Worm (Caenorhabditis elegans) whole organism, L2 larva: Measurements from ENCODE around the gene mnr-1.

ENCODE experiments used
- C34F6.9 ChIP-seq: fragments of 150-350 bp; optimal IDR thresholded peaks from 2 replicates; lab custom pipeline; 2014; ENCODE audit warnings: missing biosample characterization, missing genetic modification characterization
- F13H6.1 ChIP-seq: sonication (generic microtip); optimal IDR thresholded peaks from 2 replicates; lab custom pipeline; 2016; ENCODE audit warnings: missing genetic modification characterization, missing compliant biosample characterization
- R02D3.7 ChIP-seq: fragments of 150-350 bp; optimal IDR thresholded peaks from 2 replicates; lab custom pipeline; 2014; ENCODE audit warnings: missing biosample characterization, missing genetic modification characterization
- Y55F3AM.14 ChIP-seq: fragments of 200-800 bp; sonication (Bioruptor generic); optimal IDR thresholded peaks from 2 replicates; lab custom pipeline; 2018; ENCODE audit warnings: mild to moderate bottlenecking, missing genetic modification characterization, missing compliant biosample characterization
- ZK546.5 ChIP-seq: sonication (generic microtip); optimal IDR thresholded peaks from 2 replicates; lab custom pipeline; 2017; ENCODE audit warnings: missing biosample characterization, missing genetic modification characterization
- alr-1 ChIP-seq: fragments of 150-350 bp; optimal IDR thresholded peaks from 2 replicates; lab custom pipeline; 2014; ENCODE audit warnings: missing biosample characterization, missing genetic modification characterization
- aly-2 ChIP-seq: fragments of 150-350 bp; optimal IDR thresholded peaks from 2 replicates; lab custom pipeline; 2014; ENCODE audit warnings: missing biosample characterization, missing genetic modification characterization
- ama-1 ChIP-seq: fragments of 150-350 bp; optimal IDR thresholded peaks from 2 replicates; lab custom pipeline; 2018; ENCODE audit warnings: inconsistent platforms
- blmp-1 ChIP-seq: sonication (generic microtip); optimal IDR thresholded peaks from 2 replicates; lab custom pipeline; 2017; ENCODE audit warnings: missing genetic modification characterization, mild to moderate bottlenecking, missing compliant biosample characterization, antibody characterized with exemption, moderate library complexity; ENCODE audit not compliant: insufficient read depth
- ceh-16 ChIP-seq: fragments of 150-350 bp; optimal IDR thresholded peaks from 2 replicates; lab custom pipeline; 2014; ENCODE audit warnings: missing biosample characterization, missing genetic modification characterization
- ceh-82 ChIP-seq: fragments of 150-350 bp; optimal IDR thresholded peaks from 2 replicates; lab custom pipeline; 2014; ENCODE audit warnings: missing biosample characterization, missing genetic modification characterization
- crh-2 ChIP-seq: sonication (generic microtip); optimal IDR thresholded peaks from 2 replicates; lab custom pipeline; 2017; ENCODE audit warnings: missing biosample characterization, missing genetic modification characterization
- dmd-4 ChIP-seq: sonication (generic microtip); optimal IDR thresholded peaks from 2 replicates; lab custom pipeline; 2017; ENCODE audit warnings: missing biosample characterization, missing genetic modification characterization
- egl-27 ChIP-seq: sonication (generic microtip); optimal IDR thresholded peaks from 3 replicates; lab custom pipeline; 2017; ENCODE audit warnings: missing biosample characterization, missing genetic modification reagents, missing genetic modification characterization
- elt-3 ChIP-seq: sonication (generic microtip); optimal IDR thresholded peaks from 2 replicates; lab custom pipeline; 2017; ENCODE audit warnings: missing biosample characterization, missing genetic modification characterization
- fos-1 ChIP-seq: fragments of 150-350 bp; optimal IDR thresholded peaks from 2 replicates; lab custom pipeline; 2014; ENCODE audit warnings: missing biosample characterization, missing genetic modification characterization
- gmeb-1 ChIP-seq: fragments of 150-350 bp; optimal IDR thresholded peaks from 2 replicates; lab custom pipeline; 2014; ENCODE audit warnings: missing biosample characterization, missing genetic modification characterization
- lin-11 ChIP-seq: fragments of 150-350 bp; sonication (generic microtip); optimal IDR thresholded peaks from 2 replicates; lab custom pipeline; 2014; ENCODE audit warnings: missing biosample characterization, missing genetic modification characterization, inconsistent platforms, mixed read lengths
- lin-13 ChIP-seq: fragments of 150-350 bp; optimal IDR thresholded peaks from 2 replicates; lab custom pipeline; 2014; ENCODE audit warnings: missing biosample characterization, missing genetic modification reagents, missing genetic modification characterization
- lin-39 ChIP-seq: fragments of 150-350 bp; optimal IDR thresholded peaks from 2 replicates; lab custom pipeline; 2014; ENCODE audit warnings: missing biosample characterization, missing genetic modification reagents, missing genetic modification characterization
- mbf-1 ChIP-seq: sonication (generic microtip); optimal IDR thresholded peaks from 2 replicates; lab custom pipeline; 2017; ENCODE audit warnings: missing biosample characterization, missing genetic modification characterization
- nhr-10 ChIP-seq: sonication (generic microtip); optimal IDR thresholded peaks from 2 replicates; lab custom pipeline; 2017; ENCODE audit warnings: missing biosample characterization, missing genetic modification characterization
- nhr-12 ChIP-seq: fragments of 150-350 bp; optimal IDR thresholded peaks from 2 replicates; lab custom pipeline; 2014; ENCODE audit warnings: missing biosample characterization, missing genetic modification characterization
- nhr-129 ChIP-seq: fragments of 150-350 bp; optimal IDR thresholded peaks from 2 replicates; lab custom pipeline; 2014; ENCODE audit warnings: missing biosample characterization, missing genetic modification characterization
- nhr-23 ChIP-seq: fragments of 150-350 bp; optimal IDR thresholded peaks from 2 replicates; lab custom pipeline; 2014; ENCODE audit warnings: missing biosample characterization, missing genetic modification reagents, missing genetic modification characterization
- nhr-237 ChIP-seq: fragments of 150-350 bp; optimal IDR thresholded peaks from 2 replicates; lab custom pipeline; 2014; ENCODE audit warnings: missing biosample characterization, missing genetic modification characterization
- nhr-25 ChIP-seq: fragments of 150-350 bp; sonication (generic microtip); optimal IDR thresholded peaks from 3 replicates; lab custom pipeline; 2014; ENCODE audit warnings: missing biosample characterization, missing genetic modification characterization
- nhr-6 ChIP-seq: fragments of 150-350 bp; optimal IDR thresholded peaks from 2 replicates; lab custom pipeline; 2014; ENCODE audit warnings: missing biosample characterization, missing genetic modification characterization
- nhr-77 ChIP-seq: fragments of 150-350 bp; optimal IDR thresholded peaks from 2 replicates; lab custom pipeline; 2014; ENCODE audit warnings: missing biosample characterization, missing genetic modification characterization
- peb-1 ChIP-seq: fragments of 150-350 bp; optimal IDR thresholded peaks from 2 replicates; lab custom pipeline; 2014; ENCODE audit warnings: missing biosample characterization, missing genetic modification characterization
- skn-1 ChIP-seq: sonication (generic microtip); optimal IDR thresholded peaks from 2 replicates; lab custom pipeline; 2017; ENCODE audit warnings: missing biosample characterization, missing genetic modification characterization
- sma-3 ChIP-seq: sonication (generic microtip); optimal IDR thresholded peaks from 2 replicates; lab custom pipeline; 2016; ENCODE audit warnings: missing genetic modification reagents, missing genetic modification characterization, missing compliant biosample characterization
- unc-39 ChIP-seq: fragments of 150-350 bp; optimal IDR thresholded peaks from 2 replicates; lab custom pipeline; 2014; ENCODE audit warnings: missing biosample characterization, missing genetic modification characterization
- ztf-1 ChIP-seq: fragments of 200-800 bp; sonication (Bioruptor generic); conservative IDR thresholded peaks from 2 replicates; pipeline ENCODE4 v1.3.6; 2022; ENCODE audit warnings: missing genetic modification characterization, missing compliant biosample characterization
- ztf-11 ChIP-seq: sonication (generic microtip); optimal IDR thresholded peaks from 2 replicates; lab custom pipeline; 2017; ENCODE audit warnings: missing biosample characterization, missing genetic modification characterization
- ztf-4 ChIP-seq: fragments of 150-350 bp; optimal IDR thresholded peaks from 2 replicates; lab custom pipeline; 2014; ENCODE audit warnings: missing biosample characterization, missing genetic modification characterization

The mnr-1 gene

DNA sequence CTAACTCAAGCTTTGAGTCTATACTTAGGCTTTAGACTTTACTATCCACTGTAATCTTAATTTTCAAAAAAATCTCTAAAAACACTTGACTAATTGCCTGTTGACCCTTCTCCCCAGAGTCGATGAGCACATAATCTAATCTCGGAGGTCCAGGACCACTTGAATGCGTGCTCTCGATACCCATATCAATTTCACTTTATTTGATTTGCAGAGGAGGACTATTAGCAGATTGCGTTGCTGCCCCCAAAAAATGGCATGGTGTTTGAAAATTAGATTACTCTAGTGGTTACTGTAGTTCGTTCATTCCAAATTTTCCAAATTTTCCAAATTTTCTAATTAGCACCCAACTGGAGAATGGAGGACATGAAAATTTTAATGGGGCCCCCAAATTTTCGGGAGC lies 9.0 kb upstream of the mnr-1 start:
- no peak for TF ChIP-seq nhr-237 (tag; lab: Kevin White, UChicago)
- no peak for TF ChIP-seq unc-39 (tag; lab: Kevin White, UChicago)
- TF ChIP-seq lin-39 (tag; lab: Kevin White, UChicago): no peak
- no peak for TF ChIP-seq F13H6.1 (tag; lab: Kevin White, UChicago)
- no peak for TF ChIP-seq nhr-10 (tag; lab: Kevin White, UChicago)

- no peak for TF ChIP-seq ztf-1 (GFP tag; lab: Robert Waterston, UW)
- no peak for TF ChIP-seq R02D3.7 (tag; lab: Kevin White, UChicago)
- no peak for TF ChIP-seq Y55F3AM.14 (GFP tag; lab: Kevin White, UChicago)
- no peak for TF ChIP-seq F13H6.1 (tag; lab: Kevin White, UChicago)
- no peak for TF ChIP-seq lin-11 (tag; lab: Kevin White, UChicago)
- TF ChIP-seq nhr-12: no peak
- TF ChIP-seq ztf-4: no peak
- TF ChIP-seq nhr-6 (tag; lab: Kevin White, UChicago): no peak
- no peak for TF ChIP-seq ceh-82
- TF ChIP-seq unc-39 (tag; lab: Kevin White, UChicago): no peak
These were observed 5.6 kb upstream of the mnr-1 start for ce11 chrV:20648868-20649267.

DNA sequence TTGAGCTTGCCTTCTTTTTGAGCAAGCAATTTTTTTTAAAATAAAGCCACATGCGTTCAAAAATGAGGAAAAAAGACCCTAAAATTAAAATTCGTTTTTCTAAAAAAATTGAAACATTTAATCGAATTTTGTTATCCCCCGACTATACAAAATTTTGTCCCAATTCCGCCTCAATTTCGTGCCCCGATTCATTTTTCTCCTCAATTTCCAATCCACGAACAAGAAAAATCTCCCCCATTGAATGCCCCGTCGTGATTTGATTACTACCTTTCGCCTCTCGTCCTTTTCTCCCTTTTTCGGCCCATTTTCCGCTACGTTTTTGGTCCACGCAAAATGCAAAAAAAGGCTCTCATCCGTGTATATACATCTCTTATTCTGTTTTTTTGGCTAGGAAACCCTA lies 2.5 kb upstream of the mnr-1 start:
- TF ChIP-seq ceh-82 (no peak), R02D3.7 (tag; lab: Kevin White, UChicago) (no peak), nhr-25 (no peak), ceh-16 (tag; lab: Kevin White, UChicago) (no peak), dmd-4 (no peak), aly-2 (tag; lab: Kevin White, UChicago) (no peak), ztf-4 (no peak), unc-39 (tag; lab: Kevin White, UChicago) (no peak), egl-27 (tag; lab: Kevin White, UChicago) (no peak), elt-3 (tag; lab: Kevin White, UChicago) (no peak), fos-1 (tag; lab: Kevin White, UChicago) (no peak), lin-13 (GFP tag; lab: Kevin White, UChicago) (no peak), nhr-237 (tag; lab: Kevin White, UChicago) (no peak), ama-1 (lab: Kevin White, UChicago) (no peak), Y55F3AM.14 (GFP tag; lab: Kevin White, UChicago) (no peak), mbf-1 (tag; lab: Kevin White, UChicago) (no peak), ZK546.5 (tag; lab: Kevin White, UChicago) (no peak)

DNA sequence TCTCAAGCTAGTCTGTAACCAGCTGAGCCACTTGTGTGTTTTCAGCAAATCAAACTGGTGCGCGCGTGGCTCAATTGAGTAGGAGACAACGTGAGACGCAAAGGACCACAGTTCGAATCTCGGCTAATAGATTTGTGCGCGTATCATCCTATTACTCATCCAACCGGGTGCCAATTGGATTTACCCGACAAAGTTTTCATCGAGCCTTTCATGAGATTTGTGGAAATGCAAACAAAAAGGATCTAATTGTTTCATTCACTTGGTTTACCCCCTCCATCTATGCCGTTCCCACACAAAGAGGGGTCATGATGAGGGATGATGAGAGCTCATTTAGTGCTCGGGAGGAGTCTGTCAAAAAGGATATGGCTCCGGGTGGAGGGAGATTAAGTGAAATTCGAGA lies 724 bp downstream of the mnr-1 start:
- TF ChIP-seq nhr-129 (tag; lab: Kevin White, UChicago) (no peak), ceh-16 (tag; lab: Kevin White, UChicago) (no peak), blmp-1 (tag; lab: Kevin White, UChicago) (no peak), nhr-23 (tag; lab: Kevin White, UChicago) (no peak), ztf-11 (tag; lab: Kevin White, UChicago) (no peak), nhr-10 (tag; lab: Kevin White, UChicago) (no peak), skn-1 (tag; lab: Kevin White, UChicago) (no peak), nhr-25 (no peak), gmeb-1 (tag; lab: Kevin White, UChicago) (no peak), ztf-4 (no peak), F13H6.1 (tag; lab: Kevin White, UChicago) (no peak), fos-1 (tag; lab: Kevin White, UChicago) (no peak), C34F6.9 (tag; lab: Kevin White, UChicago) (no peak), Y55F3AM.14 (GFP tag; lab: Kevin White, UChicago) (no peak), ama-1 (lab: Kevin White, UChicago) (no peak), dmd-4 (no peak), alr-1 (tag; lab: Kevin White, UChicago) (no peak), peb-1 (tag; lab: Kevin White, UChicago) (no peak), nhr-77 (tag; lab: Kevin White, UChicago) (no peak)

DNA sequence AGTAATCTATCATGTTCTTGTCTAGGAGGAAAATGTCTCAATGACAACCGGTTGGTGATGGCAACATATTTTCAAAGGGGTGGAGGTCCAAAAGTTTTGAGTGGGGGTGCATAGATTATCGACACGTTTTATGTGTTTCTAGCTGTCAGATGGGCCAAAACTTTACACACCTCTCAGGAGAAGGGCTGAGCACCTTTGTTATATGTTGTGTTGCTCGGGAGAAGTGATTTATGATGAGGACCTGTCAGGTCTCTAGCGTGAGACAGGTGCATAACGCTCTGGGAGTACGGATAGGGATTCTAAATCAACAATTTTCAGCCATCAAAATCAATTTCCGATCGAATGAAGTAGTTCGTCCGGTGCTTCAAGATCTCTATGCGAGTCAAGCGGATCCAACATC lies 2.2 kb downstream of the mnr-1 start:
- TF ChIP-seq Y55F3AM.14 (GFP tag; lab: Kevin White, UChicago) (no peak), peb-1 (tag; lab: Kevin White, UChicago) (no peak), F13H6.1 (tag; lab: Kevin White, UChicago) (no peak), blmp-1 (tag; lab: Kevin White, UChicago) (no peak), sma-3 (GFP tag; lab: Kevin White, UChicago) (no peak), crh-2 (tag; lab: Kevin White, UChicago) (no peak), ceh-16 (tag; lab: Kevin White, UChicago) (no peak)
